Fruit fly (Drosophila melanogaster) S2 (cell line): Measurements from ENCODE around the gene Ask1.

Experiments
- CG8478 ChIP-seq: fragments of >200 bp; optimal IDR thresholded peaks from 2 replicates; lab custom pipeline; 2018
- CTCF ChIP-seq, 2 experiments: fragments of >200 bp; optimal IDR thresholded peaks; 2 replicates each; lab custom pipeline; 2018

dm6 chr3R:19836687-19837086 is 42.8 kb upstream of the Ask1 start, which contains the start of gene bnl:
- TF ChIP-seq CG8478 (lab: Kevin White, UChicago) (no peak), CTCF (optimal IDR thresholded peaks at IDR 0.05; lab: Kevin White, UChicago) (peak; percentile 9 to 15)
